Worm (Caenorhabditis elegans) whole organism, L4/young adult: ENCODE results near the gene vps-24.

Experiments used
- W03F9.2 ChIP-seq: fragments of 150-350 bp; optimal IDR thresholded peaks from 2 replicates; lab custom pipeline; 2014; ENCODE audit warnings: missing biosample characterization, missing genetic modification characterization
- dao-5 ChIP-seq: sonication (generic microtip); optimal IDR thresholded peaks from 2 replicates; lab custom pipeline; 2016; ENCODE audit warnings: missing genotype, missing genetic modification characterization, moderate library complexity, missing compliant biosample characterization
- him-1 ChIP-seq: sonication (generic microtip); optimal IDR thresholded peaks from 2 replicates; lab custom pipeline; 2016; ENCODE audit warnings: missing genotype, missing genetic modification reagents, missing genetic modification characterization, missing compliant biosample characterization

The vps-24 gene

DNA sequence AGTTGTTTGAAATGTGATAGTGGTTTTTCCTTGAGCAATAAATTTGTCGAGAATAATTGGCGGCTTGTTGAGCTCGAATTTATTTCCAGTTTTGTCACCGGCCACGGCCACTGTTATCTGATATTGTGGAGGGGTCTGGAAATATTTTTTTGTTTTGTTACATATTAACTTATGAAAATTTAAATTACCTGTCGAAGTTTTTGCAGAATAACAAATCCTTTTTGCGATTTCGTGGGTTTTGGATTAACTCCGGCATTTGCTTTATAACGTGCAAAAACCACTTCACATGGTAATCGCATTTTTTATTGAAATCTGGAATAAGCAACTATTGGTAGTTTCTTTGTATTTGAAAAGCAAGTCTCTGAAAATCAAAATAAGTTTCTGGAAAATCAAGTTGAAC, 42.3 kb downstream of the vps-24 start, which contains the start of gene lrr-1:
Gene lrr-1, minus strand, starts transcription at position 312 of the 400 bp plus-strand sequence.
- no peak for TF ChIP-seq dao-5
- no peak for TF ChIP-seq him-1
- TF ChIP-seq W03F9.2: no peak

ce11 chrII:5039912-5040311, 46.1 kb downstream of the vps-24 start, which contains the start of gene golg-2:
TSS of gene golg-2 (minus strand) at chrII:5040091.
- TF ChIP-seq W03F9.2: no peak
- TF ChIP-seq him-1: no peak
- no peak for TF ChIP-seq dao-5

DNA sequence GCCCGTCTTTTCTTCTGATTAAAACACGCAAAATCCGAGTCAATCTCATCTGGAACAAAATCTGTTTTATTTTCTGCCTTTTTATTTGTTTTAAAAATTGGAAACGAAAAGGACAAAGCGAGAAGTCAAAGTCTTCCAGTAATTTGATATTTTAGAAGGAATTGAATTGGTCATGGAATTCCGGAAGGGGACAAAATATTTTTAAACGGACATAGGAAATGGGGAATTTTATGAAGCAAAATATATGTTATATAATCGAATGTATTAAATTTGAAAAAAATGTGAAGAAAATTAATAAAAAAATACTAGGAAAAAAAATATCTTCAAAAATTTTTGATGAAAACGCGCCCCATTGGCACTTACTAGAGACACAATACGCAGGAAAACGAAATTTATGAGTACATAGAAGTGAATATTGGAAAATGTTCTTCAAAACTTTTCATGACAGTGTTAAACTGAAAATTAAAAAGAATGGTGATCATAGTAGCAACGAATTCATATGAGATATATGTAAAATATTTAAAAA, 46.9 kb downstream of the vps-24 start, which contains the start of gene F33G12.7:
Gene F33G12.7, minus strand, starts transcription at position 51 of the 526 bp plus-strand sequence.
- no peak for TF ChIP-seq W03F9.2
- TF ChIP-seq dao-5: no peak
- no peak for TF ChIP-seq him-1

DNA sequence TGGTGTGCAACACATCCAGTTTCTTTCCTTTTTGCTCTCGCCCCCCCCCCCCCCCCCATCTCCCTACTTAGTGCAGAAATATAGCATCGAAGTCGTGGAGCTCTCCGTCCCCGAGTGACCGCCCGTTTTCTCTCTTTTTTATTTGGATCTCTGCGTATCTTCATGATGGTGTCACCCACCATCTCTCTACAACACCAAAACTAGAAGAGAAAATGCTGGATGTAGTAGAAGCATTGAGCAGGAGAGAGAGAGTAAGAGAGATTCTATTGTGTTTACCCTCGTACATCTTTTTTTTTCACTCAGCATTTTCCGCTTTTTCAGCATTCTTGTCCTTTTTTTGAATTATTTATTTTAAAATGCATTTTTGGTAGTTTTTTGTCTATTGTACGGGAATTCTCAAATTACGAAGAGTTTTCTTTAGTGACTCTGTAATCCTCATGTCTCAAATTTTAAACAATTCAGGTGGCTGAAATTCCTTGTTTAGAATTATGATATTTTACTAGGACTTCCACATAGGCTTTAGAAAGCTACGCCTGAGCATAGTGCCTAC, 48.7 kb downstream of the vps-24 start:
- TF ChIP-seq him-1 (no peak), W03F9.2 (no peak), dao-5 (no peak)
